Fruit fly (Drosophila melanogaster) whole organism, embryonic: ENCODE data around the gene mRpS31.

Experiments
- ATbp ChIP-seq: fragments of 200-800 bp; sonication (Bioruptor generic); optimal IDR thresholded peaks from 2 replicates; lab custom pipeline; 2017; ENCODE audit warnings: missing biosample characterization, mild to moderate bottlenecking, missing genetic modification characterization, missing genetic modification reagents
- CG10543 ChIP-seq: fragments of 200-800 bp; sonication (Bioruptor generic); optimal IDR thresholded peaks from 3 replicates; lab custom pipeline; 2017; ENCODE audit warnings: missing biosample characterization, mild to moderate bottlenecking, missing genetic modification characterization, moderate library complexity
- CG12104 ChIP-seq: fragments of 200-800 bp; sonication (Bioruptor generic); optimal IDR thresholded peaks from 3 replicates; lab custom pipeline; 2016; ENCODE audit warnings: missing biosample characterization, missing genetic modification characterization
- CG1233 ChIP-seq: fragments of 200-800 bp; sonication (Bioruptor generic); optimal IDR thresholded peaks from 4 replicates; lab custom pipeline; 2018; ENCODE audit warnings: missing biosample characterization, mild to moderate bottlenecking, missing genetic modification characterization
- CG12769 ChIP-seq: fragments of 200-800 bp; sonication (Bioruptor generic); optimal IDR thresholded peaks from 2 replicates; lab custom pipeline; 2019; ENCODE audit warnings: missing biosample characterization, mild to moderate bottlenecking, missing genetic modification characterization, moderate library complexity
- CG14667 ChIP-seq: fragments of 200-800 bp; sonication (Bioruptor generic); IDR thresholded peaks from 2 replicates; pipeline ENCODE4 v1.3.6; 2022; ENCODE audit warnings: missing biosample characterization, missing genetic modification characterization
- CG14710 ChIP-seq: fragments of 200-800 bp; sonication (Bioruptor generic); optimal IDR thresholded peaks from 3 replicates; lab custom pipeline; 2019; ENCODE audit warnings: missing biosample characterization, mild to moderate bottlenecking, missing genetic modification characterization, moderate library complexity
- CG17568 ChIP-seq: fragments of 200-800 bp; sonication (Bioruptor generic); optimal IDR thresholded peaks from 2 replicates; lab custom pipeline; 2018; ENCODE audit warnings: missing biosample characterization, mild to moderate bottlenecking, missing genetic modification characterization, moderate library complexity
- CG17829 ChIP-seq: fragments of 200-800 bp; optimal IDR thresholded peaks from 2 replicates; lab custom pipeline; 2019; ENCODE audit warnings: missing biosample characterization, mild to moderate bottlenecking, missing genetic modification characterization, moderate library complexity
- CG18011 ChIP-seq: fragments of 200-800 bp; sonication (Bioruptor generic); optimal IDR thresholded peaks from 2 replicates; lab custom pipeline; 2017; ENCODE audit warnings: missing biosample characterization, missing genetic modification characterization, mild to moderate bottlenecking, moderate library complexity, missing genotype
- CG2202 ChIP-seq: fragments of 200-800 bp; sonication (Bioruptor generic); optimal IDR thresholded peaks from 2 replicates; lab custom pipeline; 2018; ENCODE audit warnings: missing biosample characterization, mild to moderate bottlenecking, missing genetic modification characterization
- CG3847 ChIP-seq: fragments of 200-800 bp; sonication (Bioruptor generic); IDR thresholded peaks from 2 replicates; pipeline ENCODE4 v1.3.6; 2022; ENCODE audit warnings: missing biosample characterization, missing genetic modification characterization
- CG42726 ChIP-seq: fragments of 200-800 bp; sonication (Bioruptor generic); IDR thresholded peaks from 2 replicates; pipeline ENCODE4 v1.3.6; 2022; ENCODE audit warnings: missing biosample characterization, missing genetic modification characterization; ENCODE audit not compliant: partially characterized antibody
- CG4617 ChIP-seq: fragments of 200-800 bp; sonication (Bioruptor generic); optimal IDR thresholded peaks from 3 replicates; lab custom pipeline; 2016; ENCODE audit warnings: missing biosample characterization, missing genetic modification characterization, borderline replicate concordance
- CG6689 ChIP-seq: fragments of 200-800 bp; sonication (Bioruptor generic); IDR thresholded peaks from 2 replicates; pipeline ENCODE4 v1.3.6; 2022; ENCODE audit warnings: missing biosample characterization, missing genetic modification characterization
- CG7556 ChIP-seq: fragments of 200-800 bp; sonication (Bioruptor generic); optimal IDR thresholded peaks from 2 replicates; lab custom pipeline; 2017; ENCODE audit warnings: missing biosample characterization, mild to moderate bottlenecking, missing genetic modification characterization
- CG8924 ChIP-seq: fragments of 200-800 bp; optimal IDR thresholded peaks from 3 replicates; lab custom pipeline; 2019; ENCODE audit warnings: missing biosample characterization, mild to moderate bottlenecking, missing genetic modification characterization, moderate library complexity
- CG9437 ChIP-seq: fragments of 200-800 bp; sonication (Bioruptor generic); optimal IDR thresholded peaks from 2 replicates; lab custom pipeline; 2018; ENCODE audit warnings: missing biosample characterization, mild to moderate bottlenecking, missing genetic modification characterization
- CHES-1-like ChIP-seq: fragments of 200-800 bp; sonication (Bioruptor generic); optimal IDR thresholded peaks from 2 replicates; lab custom pipeline; 2016; ENCODE audit warnings: missing biosample characterization, missing genetic modification characterization
- D19B ChIP-seq: fragments of 200-800 bp; sonication (Bioruptor generic); optimal IDR thresholded peaks from 2 replicates; lab custom pipeline; 2017; ENCODE audit warnings: missing biosample characterization, mild to moderate bottlenecking, missing genetic modification characterization
- Dp ChIP-seq: fragments of 200-800 bp; sonication (Bioruptor generic); optimal IDR thresholded peaks from 2 replicates; lab custom pipeline; 2018; ENCODE audit warnings: missing biosample characterization, mild to moderate bottlenecking, missing genetic modification characterization, moderate library complexity
- HLHmδ ChIP-seq: fragments of 200-800 bp; sonication (Bioruptor generic); optimal IDR thresholded peaks from 2 replicates; lab custom pipeline; 2018; ENCODE audit warnings: missing biosample characterization, mild to moderate bottlenecking, missing genetic modification characterization, moderate library complexity
- HmgD ChIP-seq: fragments of 200-800 bp; sonication (Bioruptor generic); optimal IDR thresholded peaks from 3 replicates; lab custom pipeline; 2016; ENCODE audit warnings: missing biosample characterization, missing genetic modification characterization
- Hmx ChIP-seq: fragments of 200-800 bp; sonication (Bioruptor generic); optimal IDR thresholded peaks from 2 replicates; lab custom pipeline; 2016; ENCODE audit warnings: missing biosample characterization, missing genetic modification characterization
- Hr39 ChIP-seq: fragments of >200 bp; optimal IDR thresholded peaks from 2 replicates; lab custom pipeline; 2017
- Lim3 ChIP-seq: fragments of 200-800 bp; sonication (Bioruptor generic); IDR thresholded peaks from 2 replicates; pipeline ENCODE4 v1.3.6; 2022; ENCODE audit warnings: missing biosample characterization, missing genetic modification characterization
- Myb ChIP-seq: fragments of 200-800 bp; sonication (Bioruptor generic); optimal IDR thresholded peaks from 2 replicates; lab custom pipeline; 2016; ENCODE audit warnings: missing biosample characterization, missing genetic modification characterization
- Opbp ChIP-seq: fragments of 200-800 bp; sonication (Bioruptor generic); IDR thresholded peaks from 3 replicates; pipeline ENCODE4 v1.3.6; 2022; ENCODE audit warnings: missing biosample characterization, missing genetic modification characterization; ENCODE audit not compliant: partially characterized antibody
- Rfx ChIP-seq: fragments of 200-800 bp; sonication (Bioruptor generic); IDR thresholded peaks from 2 replicates; pipeline ENCODE4 v1.3.6; 2022; ENCODE audit warnings: missing biosample characterization, missing genetic modification characterization
- Sox102F ChIP-seq: fragments of 200-800 bp; sonication (Bioruptor generic); optimal IDR thresholded peaks from 2 replicates; lab custom pipeline; 2018; ENCODE audit warnings: missing biosample characterization, mild to moderate bottlenecking, missing genetic modification characterization, moderate library complexity
- Ssrp ChIP-seq: fragments of 200-800 bp; sonication (Bioruptor generic); optimal IDR thresholded peaks from 2 replicates; lab custom pipeline; 2018; ENCODE audit warnings: missing biosample characterization, mild to moderate bottlenecking, missing genetic modification characterization, moderate library complexity
- TFAM ChIP-seq: fragments of 200-800 bp; sonication (Bioruptor generic); optimal IDR thresholded peaks from 2 replicates; lab custom pipeline; 2017; ENCODE audit warnings: missing biosample characterization, missing genetic modification characterization, inconsistent platforms
- Vsx1 ChIP-seq: fragments of 200-800 bp; sonication (Bioruptor generic); optimal IDR thresholded peaks from 2 replicates; lab custom pipeline; 2017; ENCODE audit warnings: missing biosample characterization, mild to moderate bottlenecking, missing genetic modification characterization, missing genetic modification reagents
- ap ChIP-seq: fragments of 200-800 bp; sonication (Bioruptor generic); IDR thresholded peaks from 2 replicates; pipeline ENCODE4 v1.3.6; 2022; ENCODE audit warnings: missing biosample characterization, missing genetic modification characterization
- bbx ChIP-seq: fragments of 200-800 bp; sonication (Bioruptor generic); IDR thresholded peaks from 2 replicates; pipeline ENCODE4 v1.3.6; 2022; ENCODE audit warnings: missing biosample characterization, missing genetic modification characterization; ENCODE audit not compliant: partially characterized antibody
- bigmax ChIP-seq: fragments of 200-800 bp; sonication (Bioruptor generic); optimal IDR thresholded peaks from 2 replicates; lab custom pipeline; 2018; ENCODE audit warnings: missing biosample characterization, mild to moderate bottlenecking, missing genetic modification characterization
- cg ChIP-seq: fragments of 200-800 bp; sonication (Bioruptor generic); optimal IDR thresholded peaks from 3 replicates; lab custom pipeline; 2019; ENCODE audit warnings: missing biosample characterization, mild to moderate bottlenecking, missing genetic modification characterization, moderate library complexity
- chinmo ChIP-seq: fragments of 200-800 bp; sonication (Bioruptor generic); IDR thresholded peaks from 4 replicates; pipeline ENCODE4 v1.3.6; 2022; ENCODE audit warnings: missing biosample characterization, missing genetic modification characterization; ENCODE audit not compliant: partially characterized antibody
- crc ChIP-seq: fragments of 200-800 bp; sonication (Bioruptor generic); optimal IDR thresholded peaks from 2 replicates; lab custom pipeline; 2016; ENCODE audit warnings: missing biosample characterization, missing genetic modification characterization
- crol ChIP-seq: fragments of 200-800 bp; sonication (Bioruptor generic); IDR thresholded peaks from 2 replicates; pipeline ENCODE4 v1.3.6; 2022; ENCODE audit warnings: missing biosample characterization, missing genetic modification characterization
- en ChIP-seq: fragments of 200-800 bp; sonication (Bioruptor generic); optimal IDR thresholded peaks from 2 replicates; lab custom pipeline; 2016; ENCODE audit warnings: missing biosample characterization, missing genetic modification characterization
- fru ChIP-seq: fragments of >200 bp; optimal IDR thresholded peaks from 2 replicates; lab custom pipeline; 2017
- gsb ChIP-seq: fragments of 200-800 bp; sonication (Bioruptor generic); IDR thresholded peaks from 2 replicates; pipeline ENCODE4 v1.3.6; 2022; ENCODE audit warnings: missing biosample characterization, missing genetic modification characterization
- gt ChIP-seq: fragments of 200-800 bp; sonication (Bioruptor generic); IDR thresholded peaks from 2 replicates; pipeline ENCODE4 v1.3.6; 2022; ENCODE audit warnings: missing biosample characterization, missing genetic modification characterization
- kay ChIP-seq: fragments of 200-800 bp; sonication (Bioruptor generic); optimal IDR thresholded peaks from 2 replicates; lab custom pipeline; 2016; ENCODE audit warnings: missing biosample characterization, missing genetic modification characterization
- luna ChIP-seq: fragments of 200-800 bp; sonication (Bioruptor generic); optimal IDR thresholded peaks from 2 replicates; lab custom pipeline; 2016; ENCODE audit warnings: missing biosample characterization, missing genetic modification characterization
- ranshi ChIP-seq: fragments of 200-800 bp; sonication (Bioruptor generic); IDR thresholded peaks from 2 replicates; pipeline ENCODE4 v1.3.6; 2022; ENCODE audit warnings: missing biosample characterization, missing genetic modification characterization
- stwl ChIP-seq: fragments of 200-800 bp; sonication (Bioruptor generic); optimal IDR thresholded peaks from 3 replicates; lab custom pipeline; 2018; ENCODE audit warnings: missing biosample characterization, mild to moderate bottlenecking, missing genetic modification characterization, moderate library complexity
- toy ChIP-seq: fragments of 200-800 bp; sonication (Bioruptor generic); IDR thresholded peaks from 2 replicates; pipeline ENCODE4 v1.3.6; 2022; ENCODE audit warnings: missing biosample characterization, missing genetic modification characterization
- zen2 ChIP-seq: fragments of 200-800 bp; sonication (Bioruptor generic); IDR thresholded peaks from 3 replicates; pipeline ENCODE4 v1.3.6; 2022; ENCODE audit warnings: missing biosample characterization, missing genetic modification characterization; ENCODE audit not compliant: partially characterized antibody

Gene mRpS31

dm6 chr3L:16024276-16025019 is 19.5 kb downstream of the mRpS31 start (continued):
- TF ChIP-seq CG18011 (no peak), CG4617 (GFP tag; lab: Kevin White, UChicago) (no peak), toy (no peak), Lim3 (no peak), Vsx1 (GFP tag; lab: Kevin White, UChicago) (no peak), crc (GFP tag; lab: Kevin White, UChicago) (no peak), CG12104 (GFP tag; lab: Kevin White, UChicago) (no peak), CG7556 (GFP tag; lab: Kevin White, UChicago) (peak; percentile 6), gsb (GFP tag; lab: Robert Waterston, UW) (no peak), CG9437 (GFP tag; lab: Kevin White, UChicago) (no peak), cg (GFP tag; lab: Kevin White, UChicago) (no peak), gt (GFP tag; lab: Robert Waterston, UW) (no peak), Dp (GFP tag; lab: Kevin White, UChicago) (no peak), HmgD (GFP tag; lab: Kevin White, UChicago) (no peak), CG3847 (GFP tag; lab: Robert Waterston, UW) (no peak), Hr39 (lab: Kevin White, UChicago) (no peak), CG2202 (tag; lab: Kevin White, UChicago) (no peak), Rfx (no peak), TFAM (GFP tag; lab: Kevin White, UChicago) (no peak), stwl (no peak), Opbp (GFP tag; lab: Robert Waterston, UW) (no peak), ATbp (GFP tag; lab: Kevin White, UChicago) (no peak), Ssrp (tag; lab: Kevin White, UChicago) (peak; percentile 13), fru (lab: Kevin White, UChicago) (no peak), Myb (GFP tag; lab: Kevin White, UChicago) (peak; percentile 13), CG42726 (GFP tag; lab: Robert Waterston, UW) (no peak), CG8924 (tag; lab: Kevin White, UChicago) (no peak), CG14710 (tag; lab: Kevin White, UChicago) (peak; percentile 23), CG14667 (GFP tag; lab: Robert Waterston, UW) (no peak), ranshi (GFP tag; lab: Robert Waterston, UW) (no peak), ap (no peak), Hmx (no peak), CG17829 (tag; lab: Kevin White, UChicago) (peak; percentile 24), CG6689 (GFP tag; lab: Robert Waterston, UW) (0 out of 2 replicates have a peak, but pooled peaks have one; percentile 17), CG10543 (GFP tag; lab: Kevin White, UChicago) (no peak), CG1233 (GFP tag; lab: Kevin White, UChicago) (no peak), HLHmδ (GFP tag; lab: Kevin White, UChicago) (no peak), bigmax (GFP tag; lab: Kevin White, UChicago) (no peak), luna (GFP tag; lab: Kevin White, UChicago) (no peak), CG17568 (GFP tag; lab: Kevin White, UChicago) (no peak), CHES-1-like (no peak), CG12769 (tag; lab: Kevin White, UChicago) (no peak), Sox102F (GFP tag; lab: Kevin White, UChicago) (peak; percentile 15), en (GFP tag; lab: Kevin White, UChicago) (no peak), crol (GFP tag; lab: Robert Waterston, UW) (peak; percentile 77), zen2 (GFP tag; lab: Robert Waterston, UW) (no peak), chinmo (no peak), kay (GFP tag; lab: Kevin White, UChicago) (no peak), D19B (GFP tag; lab: Kevin White, UChicago) (no peak), bbx (GFP tag; lab: Robert Waterston, UW) (no peak)
